Fruit fly (Drosophila melanogaster) whole organism, embryonic: ENCODE measurements around the gene sesB.
A peak's percentile ranks its signal among the peaks of the same experiment; 100 is the strongest.

Experiments
- B-H2 ChIP-seq: fragments of 200-800 bp; sonication (Bioruptor generic); optimal IDR thresholded peaks from 2 replicates; lab custom pipeline; 2018; ENCODE audit warnings: missing biosample characterization, mild to moderate bottlenecking, missing genetic modification characterization
- CG11247 ChIP-seq: fragments of 200-800 bp; sonication (Bioruptor generic); IDR thresholded peaks from 2 replicates; pipeline ENCODE4 v1.3.6; 2022; ENCODE audit warnings: missing biosample characterization, missing genetic modification characterization
- CG12769 ChIP-seq: fragments of 200-800 bp; sonication (Bioruptor generic); optimal IDR thresholded peaks from 2 replicates; lab custom pipeline; 2019; ENCODE audit warnings: missing biosample characterization, mild to moderate bottlenecking, missing genetic modification characterization, moderate library complexity
- CG13775 ChIP-seq: fragments of 200-800 bp; sonication (Bioruptor generic); optimal IDR thresholded peaks from 3 replicates; lab custom pipeline; 2017; ENCODE audit warnings: missing biosample characterization, mild to moderate bottlenecking, missing genetic modification characterization
- CG14050 ChIP-seq: fragments of 200-800 bp; sonication (Bioruptor generic); IDR thresholded peaks from 3 replicates; pipeline ENCODE4 v1.3.6; 2022; ENCODE audit warnings: missing biosample characterization, missing genetic modification characterization
- CG15269 ChIP-seq: fragments of 200-800 bp; sonication (Bioruptor generic); optimal IDR thresholded peaks from 2 replicates; lab custom pipeline; 2018; ENCODE audit warnings: missing biosample characterization, mild to moderate bottlenecking, missing genetic modification characterization, moderate library complexity
- CG1529 ChIP-seq: fragments of 200-800 bp; sonication (Bioruptor generic); optimal IDR thresholded peaks from 3 replicates; lab custom pipeline; 2018; ENCODE audit warnings: missing biosample characterization, missing genetic modification characterization
- CG17568 ChIP-seq: fragments of 200-800 bp; sonication (Bioruptor generic); optimal IDR thresholded peaks from 2 replicates; lab custom pipeline; 2018; ENCODE audit warnings: missing biosample characterization, mild to moderate bottlenecking, missing genetic modification characterization, moderate library complexity
- CG17912 ChIP-seq: fragments of 200-800 bp; sonication (Bioruptor generic); optimal IDR thresholded peaks from 2 replicates; lab custom pipeline; 2018; ENCODE audit warnings: missing biosample characterization, mild to moderate bottlenecking, missing genetic modification characterization
- CG18476 ChIP-seq: fragments of 200-800 bp; sonication (Bioruptor generic); optimal IDR thresholded peaks from 2 replicates; lab custom pipeline; 2016; ENCODE audit warnings: missing biosample characterization, mild to moderate bottlenecking, missing genetic modification characterization
- CG18599 ChIP-seq: fragments of 200-800 bp; sonication (Bioruptor generic); optimal IDR thresholded peaks from 3 replicates; lab custom pipeline; 2017; ENCODE audit warnings: missing biosample characterization, missing genetic modification characterization, mild to moderate bottlenecking, moderate library complexity, missing genetic modification reagents
- CG2129 ChIP-seq: fragments of 200-800 bp; sonication (Bioruptor generic); IDR thresholded peaks from 2 replicates; pipeline ENCODE4 v1.3.6; 2022; ENCODE audit warnings: missing biosample characterization, missing genetic modification characterization; ENCODE audit not compliant: partially characterized antibody
- CG2202 ChIP-seq: fragments of 200-800 bp; sonication (Bioruptor generic); optimal IDR thresholded peaks from 2 replicates; lab custom pipeline; 2018; ENCODE audit warnings: missing biosample characterization, mild to moderate bottlenecking, missing genetic modification characterization
- CG32767 ChIP-seq: fragments of 200-800 bp; sonication (Bioruptor generic); IDR thresholded peaks from 2 replicates; pipeline ENCODE4 v1.3.6; 2022; ENCODE audit warnings: missing biosample characterization, missing genetic modification characterization
- CG34422 ChIP-seq: fragments of 200-800 bp; sonication (Bioruptor generic); IDR thresholded peaks from 3 replicates; pipeline ENCODE4 v1.3.6; 2022; ENCODE audit warnings: missing biosample characterization, missing genetic modification characterization
- CG3995 ChIP-seq: fragments of 200-800 bp; sonication (Bioruptor generic); optimal IDR thresholded peaks from 3 replicates; lab custom pipeline; 2016; ENCODE audit warnings: missing biosample characterization, missing genetic modification characterization
- CG4282 ChIP-seq: fragments of 200-800 bp; sonication (Bioruptor generic); optimal IDR thresholded peaks from 2 replicates; lab custom pipeline; 2016; ENCODE audit warnings: missing biosample characterization, missing genetic modification characterization
- CG4360 ChIP-seq: fragments of 200-800 bp; sonication (Bioruptor generic); IDR thresholded peaks from 2 replicates; pipeline ENCODE4 v1.3.6; 2022; ENCODE audit warnings: missing biosample characterization, missing genetic modification characterization
- CG4404 ChIP-seq: fragments of 200-800 bp; sonication (Bioruptor generic); IDR thresholded peaks from 2 replicates; pipeline ENCODE4 v1.3.6; 2022; ENCODE audit warnings: missing biosample characterization, missing genetic modification characterization
- CG6791 ChIP-seq: fragments of 200-800 bp; sonication (Bioruptor generic); IDR thresholded peaks from 3 replicates; pipeline ENCODE4 v1.3.6; 2022; ENCODE audit warnings: missing biosample characterization, missing genetic modification characterization; ENCODE audit not compliant: partially characterized antibody
- CG7556 ChIP-seq: fragments of 200-800 bp; sonication (Bioruptor generic); optimal IDR thresholded peaks from 2 replicates; lab custom pipeline; 2017; ENCODE audit warnings: missing biosample characterization, mild to moderate bottlenecking, missing genetic modification characterization
- CG7963 ChIP-seq: fragments of 200-800 bp; sonication (Bioruptor generic); IDR thresholded peaks from 3 replicates; pipeline ENCODE4 v1.3.6; 2022; ENCODE audit warnings: missing biosample characterization, missing genetic modification characterization; ENCODE audit not compliant: partially characterized antibody
- CG9437 ChIP-seq: fragments of 200-800 bp; sonication (Bioruptor generic); optimal IDR thresholded peaks from 2 replicates; lab custom pipeline; 2018; ENCODE audit warnings: missing biosample characterization, mild to moderate bottlenecking, missing genetic modification characterization
- CTCF ChIP-seq: fragments of 200-800 bp; sonication (Bioruptor generic); optimal IDR thresholded peaks from 2 replicates; lab custom pipeline; 2017; ENCODE audit warnings: missing biosample characterization, mild to moderate bottlenecking, missing genetic modification characterization, moderate library complexity
- D ChIP-seq, 2 experiments: fragments of 200-800 bp in 1 of 2; fragments of >200 bp in 1 of 2; sonication (Bioruptor generic) in 1 of 2; optimal IDR thresholded peaks; 2 replicates in 1 of 2; 3 replicates in 1 of 2; lab custom pipeline; 2017; ENCODE audit warnings: mild to moderate bottlenecking in 1 of 2, missing biosample characterization in 1 of 2, missing genetic modification characterization in 1 of 2, missing genetic modification reagents in 1 of 2
- Doc2 ChIP-seq: fragments of 200-800 bp; sonication (Bioruptor generic); IDR thresholded peaks from 2 replicates; pipeline ENCODE4 v1.3.6; 2022; ENCODE audit warnings: missing biosample characterization, missing genetic modification characterization
- E2f1 ChIP-seq: fragments of 200-800 bp; sonication (Bioruptor generic); IDR thresholded peaks from 2 replicates; pipeline ENCODE4 v1.3.6; 2022; ENCODE audit warnings: missing biosample characterization, missing genetic modification characterization
- Hmr ChIP-seq: fragments of 200-800 bp; sonication (Bioruptor generic); optimal IDR thresholded peaks from 3 replicates; lab custom pipeline; 2017; ENCODE audit warnings: mild to moderate bottlenecking, missing biosample characterization, missing genetic modification reagents, missing genetic modification characterization
- MBD-R2 ChIP-seq: fragments of 200-800 bp; sonication (Bioruptor generic); IDR thresholded peaks from 2 replicates; pipeline ENCODE4 v1.3.6; 2022; ENCODE audit warnings: missing biosample characterization, missing genetic modification characterization
- Mrtf ChIP-seq: fragments of 200-800 bp; sonication (Bioruptor generic); IDR thresholded peaks from 3 replicates; pipeline ENCODE4 v1.3.6; 2022; ENCODE audit warnings: missing biosample characterization, missing genetic modification characterization
- NK7.1 ChIP-seq: fragments of 200-800 bp; sonication (Bioruptor generic); optimal IDR thresholded peaks from 3 replicates; lab custom pipeline; 2016; ENCODE audit warnings: missing biosample characterization, missing genetic modification characterization
- Optix ChIP-seq: fragments of 200-800 bp; sonication (Bioruptor generic); IDR thresholded peaks from 3 replicates; pipeline ENCODE4 v1.3.6; 2022; ENCODE audit warnings: missing biosample characterization, missing genetic modification characterization
- Poxn ChIP-seq: fragments of 200-800 bp; sonication (Bioruptor generic); IDR thresholded peaks from 2 replicates; pipeline ENCODE4 v1.3.6; 2022; ENCODE audit warnings: missing biosample characterization, missing genetic modification characterization
- Sry-β ChIP-seq: fragments of 200-800 bp; sonication (Bioruptor generic); optimal IDR thresholded peaks from 2 replicates; lab custom pipeline; 2018; ENCODE audit warnings: missing biosample characterization, mild to moderate bottlenecking, missing genetic modification characterization, moderate library complexity
- br ChIP-seq: fragments of >200 bp; optimal IDR thresholded peaks from 2 replicates; lab custom pipeline; 2017
- caup ChIP-seq: fragments of 200-800 bp; sonication (Bioruptor generic); optimal IDR thresholded peaks from 3 replicates; lab custom pipeline; 2017; ENCODE audit warnings: missing biosample characterization, mild to moderate bottlenecking, missing genetic modification characterization, moderate library complexity; ENCODE audit not compliant: severe bottlenecking
- cwo ChIP-seq: fragments of 200-800 bp; sonication (Bioruptor generic); optimal IDR thresholded peaks from 3 replicates; lab custom pipeline; 2017; ENCODE audit warnings: missing biosample characterization, missing genetic modification characterization, mild to moderate bottlenecking, moderate library complexity, missing genetic modification reagents
- exex ChIP-seq: fragments of 200-800 bp; sonication (Bioruptor generic); optimal IDR thresholded peaks from 4 replicates; lab custom pipeline; 2018; ENCODE audit warnings: missing biosample characterization, mild to moderate bottlenecking, missing genetic modification characterization, moderate library complexity
- fd102C ChIP-seq: fragments of 200-800 bp; sonication (Bioruptor generic); optimal IDR thresholded peaks from 2 replicates; lab custom pipeline; 2018; ENCODE audit warnings: missing biosample characterization, mild to moderate bottlenecking, missing genetic modification characterization, moderate library complexity
- fd96Cb ChIP-seq: fragments of 200-800 bp; sonication (Bioruptor generic); optimal IDR thresholded peaks from 2 replicates; lab custom pipeline; 2018; ENCODE audit warnings: missing biosample characterization, mild to moderate bottlenecking, missing genetic modification characterization, moderate library complexity
- gce ChIP-seq: fragments of 200-800 bp; sonication (Bioruptor generic); IDR thresholded peaks from 3 replicates; pipeline ENCODE4 v1.3.6; 2022; ENCODE audit warnings: missing biosample characterization, missing genetic modification characterization
- h ChIP-seq: fragments of >200 bp; optimal IDR thresholded peaks from 2 replicates; lab custom pipeline; 2017
- hbn ChIP-seq: fragments of 200-800 bp; sonication (Bioruptor generic); IDR thresholded peaks from 2 replicates; pipeline ENCODE4 v1.3.6; 2022; ENCODE audit warnings: missing biosample characterization, missing genetic modification characterization; ENCODE audit not compliant: partially characterized antibody
- jing ChIP-seq: fragments of 200-800 bp; sonication (Bioruptor generic); optimal IDR thresholded peaks from 2 replicates; lab custom pipeline; 2018; ENCODE audit warnings: missing biosample characterization, mild to moderate bottlenecking, missing genetic modification characterization
- ken ChIP-seq: fragments of 200-800 bp; sonication (Bioruptor generic); IDR thresholded peaks from 3 replicates; pipeline ENCODE4 v1.3.6; 2022; ENCODE audit warnings: missing biosample characterization, missing genetic modification characterization
- maf-S ChIP-seq: fragments of 200-800 bp; sonication (Bioruptor generic); optimal IDR thresholded peaks from 2 replicates; lab custom pipeline; 2016; ENCODE audit warnings: missing biosample characterization, missing genetic modification characterization
- ssp ChIP-seq: fragments of 200-800 bp; sonication (Bioruptor generic); IDR thresholded peaks from 2 replicates; pipeline ENCODE4 v1.3.6; 2022; ENCODE audit warnings: missing biosample characterization, missing genetic modification characterization
- unpg ChIP-seq: fragments of 200-800 bp; sonication (Bioruptor generic); optimal IDR thresholded peaks from 3 replicates; lab custom pipeline; 2018; ENCODE audit warnings: missing biosample characterization, mild to moderate bottlenecking, missing genetic modification characterization, moderate library complexity
- zfh2 ChIP-seq: fragments of 200-800 bp; sonication (Bioruptor generic); optimal IDR thresholded peaks from 2 replicates; lab custom pipeline; 2016; ENCODE audit warnings: missing biosample characterization, missing genetic modification characterization

sesB gene

DNA sequence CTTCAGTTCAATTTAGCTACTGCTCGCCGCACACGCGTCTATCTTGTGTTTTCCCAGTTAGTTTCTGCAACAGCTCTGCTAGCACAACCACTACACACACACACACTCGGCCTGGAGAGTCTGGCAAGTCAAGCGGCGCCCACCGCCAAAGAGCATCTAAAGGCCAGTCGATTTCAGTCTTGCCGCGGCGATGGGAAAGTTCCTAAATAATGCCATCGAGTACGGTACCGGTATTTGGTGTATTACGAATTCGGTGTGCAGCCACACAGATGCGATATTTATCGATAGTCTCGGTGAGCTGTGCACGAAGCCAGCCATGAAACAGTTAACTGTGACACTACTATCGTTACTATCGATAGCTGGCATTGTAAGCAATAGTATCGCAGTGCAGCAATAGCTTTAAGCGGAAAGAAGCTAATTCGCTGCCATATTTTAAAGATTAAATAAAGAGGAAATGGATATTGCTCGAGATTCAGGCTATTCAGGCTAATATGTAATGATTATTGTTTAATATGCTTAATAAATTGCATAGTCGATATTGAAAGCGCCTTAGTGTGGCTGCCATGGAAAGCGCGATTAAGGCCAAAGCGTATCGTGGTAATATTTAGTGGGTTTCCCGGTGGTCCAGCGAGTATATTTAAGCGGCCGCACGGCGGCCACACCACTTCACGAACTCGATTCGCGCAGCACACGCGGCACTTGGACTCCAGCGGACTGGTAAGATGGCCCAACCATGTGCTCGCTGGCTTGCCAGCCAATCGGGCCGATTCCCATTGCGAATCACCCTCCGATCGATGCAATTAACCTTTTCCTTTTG, 41.8 kb downstream of the sesB start, which contains the start of gene stx (continued):
- TF ChIP-seq fd96Cb (no peak), CG18476 (GFP tag; lab: Kevin White, UChicago) (peak; percentile 18), gce (GFP tag; lab: Robert Waterston, UW) (peak; percentile 60; the same call in 2 of the 3 replicates), caup (GFP tag; lab: Kevin White, UChicago) (peak; percentile 63), maf-S (GFP tag; lab: Kevin White, UChicago) (no peak), CG18599 (GFP tag; lab: Kevin White, UChicago) (peak; percentile 9), ssp (GFP tag; lab: Robert Waterston, UW) (peak; percentile 50), Sry-β (no peak), Mrtf (GFP tag; lab: Robert Waterston, UW) (peak; percentile 54; the same call in 1 of the 3 replicates), exex (peak; percentile 9), CG34422 (GFP tag; lab: Robert Waterston, UW) (peak; percentile 75), CG2202 (tag; lab: Kevin White, UChicago) (no peak), CG9437 (GFP tag; lab: Kevin White, UChicago) (no peak), CG14050 (GFP tag; lab: Robert Waterston, UW) (no peak; the same call in 2 of the 3 replicates), zfh2 (GFP tag; lab: Kevin White, UChicago) (no peak), unpg (GFP tag; lab: Kevin White, UChicago) (no peak), h (lab: Kevin White, UChicago) (no peak), CG12769 (tag; lab: Kevin White, UChicago) (peak; percentile 49), CG2129 (GFP tag; lab: Robert Waterston, UW) (peak; percentile 97), cwo (GFP tag; lab: Kevin White, UChicago) (peak; percentile 18), B-H2 (no peak), E2f1 (GFP tag; lab: Robert Waterston, UW) (peak; percentile 45; the same call in 1 of the 2 replicates), CG13775 (peak; percentile 5), CG17568 (no peak), Hmr (GFP tag; lab: Kevin White, UChicago) (peak; percentile 46), jing (GFP tag; lab: Kevin White, UChicago) (no peak), CTCF (peak; percentile 5), CG4282 (GFP tag; lab: Kevin White, UChicago) (no peak), fd102C (peak; percentile 9), CG6791 (GFP tag; lab: Robert Waterston, UW) (peak; percentile 96), MBD-R2 (GFP tag; lab: Robert Waterston, UW) (peak; percentile 35), Poxn (GFP tag; lab: Robert Waterston, UW) (no peak), CG3995 (GFP tag; lab: Kevin White, UChicago) (peak; percentile 98), CG4360 (GFP tag; lab: Robert Waterston, UW) (peak; percentile 47; the same call in 1 of the 2 replicates), CG32767 (GFP tag; lab: Robert Waterston, UW) (0 out of 2 replicates have a peak, but pooled peaks have one; percentile 35), hbn (GFP tag; lab: Robert Waterston, UW) (peak; percentile 92), Optix (GFP tag; lab: Robert Waterston, UW) (no peak; the same call in 2 of the 3 replicates), CG11247 (0 out of 2 replicates have a peak, but pooled peaks have one; percentile 23), ken (GFP tag; lab: Robert Waterston, UW) (peak; percentile 56; the same call in 1 of the 3 replicates), CG1529 (GFP tag; lab: Kevin White, UChicago) (peak; percentile 23), D (optimal IDR thresholded peaks at IDR 0.05; lab: Kevin White, UChicago) (peak; percentile 39), D (GFP tag; optimal IDR thresholded peaks at IDR 0.05; lab: Kevin White, UChicago) (no peak), NK7.1 (GFP tag; lab: Kevin White, UChicago) (no peak), CG7556 (GFP tag; lab: Kevin White, UChicago) (no peak), CG17912 (GFP tag; lab: Kevin White, UChicago) (peak; percentile 24), CG7963 (GFP tag; lab: Robert Waterston, UW) (peak; percentile 92), br (no peak), CG4404 (GFP tag; lab: Robert Waterston, UW) (no peak), Doc2 (GFP tag; lab: Robert Waterston, UW) (no peak), CG15269 (tag; lab: Kevin White, UChicago) (peak; percentile 16)
